Worm (Caenorhabditis elegans) whole organism, early embryonic: ENCODE results near the gene F19C7.3.

Source experiments
- B0310.2 ChIP-seq: sonication (generic microtip); optimal IDR thresholded peaks from 2 replicates; lab custom pipeline; 2016; ENCODE audit warnings: mild to moderate bottlenecking, missing genetic modification characterization, missing compliant biosample characterization
- aly-1 ChIP-seq: sonication (generic microtip); optimal IDR thresholded peaks from 2 replicates; lab custom pipeline; 2016; ENCODE audit warnings: missing genetic modification characterization, missing compliant biosample characterization
- ama-1 ChIP-seq: fragments of 150-350 bp; optimal IDR thresholded peaks from 2 replicates; lab custom pipeline; 2014
- ceh-36 ChIP-seq: sonication (generic microtip); optimal IDR thresholded peaks from 2 replicates; lab custom pipeline; 2016; ENCODE audit warnings: missing genetic modification characterization, inconsistent platforms, missing compliant biosample characterization
- ets-7 ChIP-seq: sonication (generic microtip); optimal IDR thresholded peaks from 2 replicates; lab custom pipeline; 2016; ENCODE audit warnings: missing genotype, missing genetic modification characterization, missing compliant biosample characterization
- flt-1 ChIP-seq: fragments of 200-800 bp; sonication (Bioruptor generic); IDR thresholded peaks from 2 replicates; pipeline ENCODE4 v1.3.6; 2022; ENCODE audit warnings: missing genetic modification characterization, missing compliant biosample characterization
- hmbx-1 ChIP-seq: sonication (generic microtip); optimal IDR thresholded peaks from 2 replicates; lab custom pipeline; 2016; ENCODE audit warnings: mild to moderate bottlenecking, missing genetic modification characterization, missing compliant biosample characterization
- hnd-1 ChIP-seq: sonication (generic microtip); optimal IDR thresholded peaks from 2 replicates; lab custom pipeline; 2016; ENCODE audit warnings: missing genetic modification characterization, missing compliant biosample characterization
- pes-1 ChIP-seq: fragments of 200-800 bp; sonication (Bioruptor generic); IDR thresholded peaks from 2 replicates; pipeline ENCODE4 v1.3.6; 2022; ENCODE audit warnings: missing genetic modification reagents, missing genetic modification characterization, missing compliant biosample characterization
- tbx-37 ChIP-seq: fragments of 200-800 bp; sonication (Bioruptor generic); conservative IDR thresholded peaks from 2 replicates; pipeline ENCODE4 v1.3.6; 2022; ENCODE audit warnings: missing genetic modification reagents, missing genetic modification characterization, missing compliant biosample characterization

- TF ChIP-seq tbx-37 (GFP tag; lab: Robert Waterston, UW), result no peak
- TF ChIP-seq ama-1 (lab: Kevin White, UChicago), result no peak
- no peak for TF ChIP-seq B0310.2
- TF ChIP-seq hmbx-1 (tag; lab: Kevin White, UChicago), result no peak
- no peak for TF ChIP-seq pes-1
- TF ChIP-seq hnd-1 (tag; lab: Kevin White, UChicago), result no peak
- TF ChIP-seq ceh-36 (tag; lab: Kevin White, UChicago), result peak; percentile 46
- no peak for TF ChIP-seq flt-1 (GFP tag; lab: Robert Waterston, UW)
- TF ChIP-seq aly-1 (tag; lab: Kevin White, UChicago), result no peak
- no peak for TF ChIP-seq ets-7 (tag; lab: Kevin White, UChicago)
These were observed 14.8 kb downstream of the F19C7.3 start for ce11 chrIV:4611740-4612139.
